Fruit fly (Drosophila melanogaster) whole organism, wandering third instar larva: Measurements from ENCODE around the gene Smg6.

Experiments used
- Abd-B ChIP-seq: fragments of >200 bp; optimal IDR thresholded peaks from 2 replicates; lab custom pipeline; 2017; ENCODE audit warnings: missing biosample characterization, missing genetic modification characterization
- CG32264 ChIP-seq: fragments of 200-800 bp; sonication (Bioruptor generic); optimal IDR thresholded peaks from 2 replicates; lab custom pipeline; 2016; ENCODE audit warnings: missing biosample characterization, missing genetic modification characterization
- CG9705 ChIP-seq: fragments of 200-800 bp; sonication (Bioruptor generic); optimal IDR thresholded peaks from 2 replicates; lab custom pipeline; 2018; ENCODE audit warnings: missing biosample characterization, mild to moderate bottlenecking, missing genetic modification characterization
- CrebA ChIP-seq: fragments of 200-800 bp; sonication (Bioruptor generic); optimal IDR thresholded peaks from 2 replicates; lab custom pipeline; 2016; ENCODE audit warnings: missing biosample characterization, mild to moderate bottlenecking, missing genetic modification characterization, borderline replicate concordance
- Dfd ChIP-seq: fragments of >200 bp; optimal IDR thresholded peaks from 2 replicates; lab custom pipeline; 2017; ENCODE audit warnings: missing biosample characterization, missing genetic modification characterization
- Dif ChIP-seq: fragments of 200-275, 200-300 bp; sonication (Bioruptor generic); optimal IDR thresholded peaks from 2 replicates; lab custom pipeline; 2018; ENCODE audit warnings: missing biosample characterization, missing genetic modification characterization; ENCODE audit not compliant: partially characterized antibody
- GATAd ChIP-seq: sonication (Bioruptor generic); optimal IDR thresholded peaks from 2 replicates; lab custom pipeline; 2016; ENCODE audit warnings: missing biosample characterization, missing genetic modification characterization
- HLH106 ChIP-seq: fragments of 200-800 bp; optimal IDR thresholded peaks from 3 replicates; lab custom pipeline; 2019; ENCODE audit warnings: missing biosample characterization, mild to moderate bottlenecking, missing genetic modification characterization, moderate library complexity
- Hnf4 ChIP-seq: fragments of 200-800 bp; sonication (Bioruptor generic); optimal IDR thresholded peaks from 2 replicates; lab custom pipeline; 2016; ENCODE audit warnings: missing biosample characterization, mild to moderate bottlenecking, missing genetic modification characterization
- Hr78 ChIP-seq: fragments of >200 bp; optimal IDR thresholded peaks from 2 replicates; lab custom pipeline; 2017; ENCODE audit warnings: missing biosample characterization, missing genetic modification characterization
- Hr83 ChIP-seq: fragments of 200-300 bp; sonication (Bioruptor generic); optimal IDR thresholded peaks from 2 replicates; lab custom pipeline; 2016; ENCODE audit warnings: missing biosample characterization, mild to moderate bottlenecking, missing genetic modification characterization, moderate library complexity; ENCODE audit not compliant: poor library complexity, severe bottlenecking
- Jra ChIP-seq: sonication (Bioruptor generic); optimal IDR thresholded peaks from 2 replicates; lab custom pipeline; 2016; ENCODE audit warnings: missing biosample characterization, missing genetic modification characterization
- Mio ChIP-seq: sonication (Bioruptor generic); optimal IDR thresholded peaks from 2 replicates; lab custom pipeline; 2016; ENCODE audit warnings: missing biosample characterization, missing genetic modification characterization
- Myc ChIP-seq: fragments of >200 bp; optimal IDR thresholded peaks from 2 replicates; lab custom pipeline; 2017
- N ChIP-seq: fragments of >200 bp; optimal IDR thresholded peaks from 2 replicates; lab custom pipeline; 2018; ENCODE audit warnings: missing biosample characterization, missing external identifiers, missing genetic modification characterization
- OdsH ChIP-seq: fragments of 200-800 bp; sonication (Bioruptor generic); optimal IDR thresholded peaks from 2 replicates; lab custom pipeline; 2016; ENCODE audit warnings: missing biosample characterization, mild to moderate bottlenecking, missing genetic modification characterization
- Rel ChIP-seq, 2 experiments: fragments of 200-800 bp; sonication (Bioruptor generic) in 1 of 2; optimal IDR thresholded peaks; 2 replicates in 1 of 2; 3 replicates in 1 of 2; lab custom pipeline; 2016 to 2019; ENCODE audit warnings: mild to moderate bottlenecking in 2 of 2, missing biosample characterization in 2 of 2, missing genetic modification characterization in 2 of 2, moderate library complexity in 1 of 2
- Sp1 ChIP-seq: fragments of 200-800 bp; sonication (Bioruptor generic); optimal IDR thresholded peaks from 3 replicates; lab custom pipeline; 2019; ENCODE audit warnings: missing biosample characterization, mild to moderate bottlenecking, missing genetic modification characterization, moderate library complexity
- Vsx2 ChIP-seq: fragments of 200-300, 225-300 bp; sonication (Bioruptor generic); optimal IDR thresholded peaks from 2 replicates; lab custom pipeline; 2018; ENCODE audit warnings: missing biosample characterization, missing genetic modification characterization; ENCODE audit not compliant: partially characterized antibody
- br ChIP-seq: fragments of 200-800 bp; sonication (Bioruptor generic); optimal IDR thresholded peaks from 2 replicates; lab custom pipeline; 2016; ENCODE audit warnings: missing biosample characterization, missing genetic modification characterization
- brk ChIP-seq: fragments of 200-800 bp; sonication (Bioruptor generic); optimal IDR thresholded peaks from 2 replicates; lab custom pipeline; 2016; ENCODE audit warnings: missing biosample characterization, mild to moderate bottlenecking, missing genetic modification characterization
- dl ChIP-seq, 2 experiments: fragments of 175-275, 200-275 bp in 1 of 2; fragments of 200-275 bp in 1 of 2; sonication (Bioruptor generic); optimal IDR thresholded peaks; lab custom pipeline; 2018; ENCODE audit warnings: mild to moderate bottlenecking in 2 of 2, missing biosample characterization in 2 of 2, missing genetic modification characterization in 2 of 2, moderate library complexity in 2 of 2; ENCODE audit not compliant: partially characterized antibody in 2 of 2, insufficient read depth in 1 of 2
- dmrt93B ChIP-seq: fragments of 200-800 bp; sonication (Bioruptor generic); optimal IDR thresholded peaks from 2 replicates; lab custom pipeline; 2018; ENCODE audit warnings: missing biosample characterization, mild to moderate bottlenecking, missing genetic modification characterization
- dsf ChIP-seq: sonication (Bioruptor generic); optimal IDR thresholded peaks from 2 replicates; lab custom pipeline; 2016; ENCODE audit warnings: missing biosample characterization, missing genetic modification characterization, borderline replicate concordance
- ey ChIP-seq: fragments of 200-800 bp; sonication (Bioruptor generic); optimal IDR thresholded peaks from 2 replicates; lab custom pipeline; 2016; ENCODE audit warnings: missing biosample characterization, missing genetic modification characterization
- foxo ChIP-seq, 2 experiments: fragments of 200-800 bp; sonication (Bioruptor generic); optimal IDR thresholded peaks; 2 replicates in 1 of 2; 3 replicates in 1 of 2; lab custom pipeline; 2016 to 2017; ENCODE audit warnings: missing biosample characterization in 2 of 2, missing genetic modification characterization in 2 of 2
- fru ChIP-seq: fragments of 200-800 bp; sonication (Bioruptor generic); optimal IDR thresholded peaks from 3 replicates; lab custom pipeline; 2016; ENCODE audit warnings: missing biosample characterization, mild to moderate bottlenecking, missing genetic modification characterization
- h ChIP-seq: fragments of 200-800 bp; sonication (Bioruptor generic); optimal IDR thresholded peaks from 3 replicates; lab custom pipeline; 2016; ENCODE audit warnings: missing biosample characterization, mild to moderate bottlenecking, missing genetic modification characterization
- jim ChIP-seq: fragments of 175-275, 200-325 bp; sonication (Bioruptor generic); optimal IDR thresholded peaks from 2 replicates; lab custom pipeline; 2016; ENCODE audit warnings: missing biosample characterization, mild to moderate bottlenecking, missing genetic modification characterization
- lola ChIP-seq: fragments of >200 bp; optimal IDR thresholded peaks from 2 replicates; lab custom pipeline; 2017; ENCODE audit warnings: missing biosample characterization, missing genetic modification characterization
- pan ChIP-seq: fragments of >200 bp; optimal IDR thresholded peaks from 2 replicates; lab custom pipeline; 2017
- psq ChIP-seq: fragments of 200-800 bp; sonication (Bioruptor generic); optimal IDR thresholded peaks from 3 replicates; lab custom pipeline; 2017; ENCODE audit warnings: missing biosample characterization, mild to moderate bottlenecking, missing genetic modification characterization, moderate library complexity
- rgr ChIP-seq: fragments of 200-800 bp; sonication (Bioruptor generic); optimal IDR thresholded peaks from 3 replicates; lab custom pipeline; 2016; ENCODE audit warnings: missing biosample characterization, mild to moderate bottlenecking, missing genetic modification characterization
- sage ChIP-seq: fragments of 200-800 bp; sonication (Bioruptor generic); optimal IDR thresholded peaks from 2 replicates; lab custom pipeline; 2016; ENCODE audit warnings: missing biosample characterization, mild to moderate bottlenecking, missing genetic modification characterization
- sv ChIP-seq: fragments of 200-800 bp; sonication (Bioruptor generic); optimal IDR thresholded peaks from 3 replicates; lab custom pipeline; 2016; ENCODE audit warnings: missing biosample characterization, missing genetic modification characterization
- tai ChIP-seq: sonication (Bioruptor generic); optimal IDR thresholded peaks from 2 replicates; lab custom pipeline; 2016; ENCODE audit warnings: missing biosample characterization, missing genetic modification characterization
- usp ChIP-seq: fragments of >200 bp; optimal IDR thresholded peaks from 2 replicates; lab custom pipeline; 2017; ENCODE audit warnings: missing biosample characterization, missing genetic modification characterization
- woc ChIP-seq: sonication (Bioruptor generic); optimal IDR thresholded peaks from 2 replicates; lab custom pipeline; 2016; ENCODE audit warnings: missing biosample characterization, mild to moderate bottlenecking, missing genetic modification characterization

Gene Smg6

DNA sequence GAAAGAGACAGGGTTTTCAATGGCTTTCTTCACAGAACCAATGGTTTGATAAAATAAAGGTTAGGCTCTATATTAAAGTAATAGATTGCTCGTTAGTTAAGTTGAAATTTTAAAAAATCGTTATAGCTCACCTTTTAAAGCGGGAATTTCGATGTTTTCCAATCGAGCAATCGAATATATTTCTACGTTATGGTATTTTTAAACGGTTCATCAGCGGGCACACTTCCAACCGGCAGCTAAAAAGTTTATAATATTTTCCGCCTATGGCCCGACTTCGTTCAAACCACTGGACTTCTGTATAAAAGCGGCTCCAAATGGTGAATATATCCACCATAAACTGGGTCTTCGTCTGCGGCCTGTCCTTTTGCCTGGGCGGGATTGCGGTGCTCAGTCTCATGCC lies 10.2 kb downstream of the Smg6 start, which contains the start of gene beta4GalT7:
beta4GalT7 (plus strand) TSS at position 201 of the 400 bp plus-strand sequence.
- TF ChIP-seq Vsx2 (GFP tag; lab: Kevin White, UChicago) (no peak), ey (no peak), fru (GFP tag; lab: Kevin White, UChicago) (no peak), usp (no peak), tai (GFP tag; lab: Kevin White, UChicago) (no peak), brk (GFP tag; lab: Kevin White, UChicago) (no peak), N (GFP tag; lab: Kevin White, UChicago) (no peak), woc (no peak), Dfd (no peak), GATAd (GFP tag; lab: Kevin White, UChicago) (no peak), Hr78 (GFP tag; lab: Kevin White, UChicago) (no peak), dl (GFP tag; optimal IDR thresholded peaks at IDR 0.05; lab: Kevin White, UChicago; ENCODE audit: insufficient read depth in 1 of 2, partially characterized antibody in 2 of 2) (no peak), br (GFP tag; lab: Kevin White, UChicago) (no peak), Jra (GFP tag; lab: Kevin White, UChicago) (no peak), HLH106 (tag; lab: Kevin White, UChicago) (no peak), Dif (no peak), jim (no peak), lola (GFP tag; lab: Kevin White, UChicago) (no peak), Mio (GFP tag; lab: Kevin White, UChicago) (no peak), CrebA (GFP tag; lab: Kevin White, UChicago) (no peak)
- TF ChIP-seq, all 38 proteins: peak for 0

DNA sequence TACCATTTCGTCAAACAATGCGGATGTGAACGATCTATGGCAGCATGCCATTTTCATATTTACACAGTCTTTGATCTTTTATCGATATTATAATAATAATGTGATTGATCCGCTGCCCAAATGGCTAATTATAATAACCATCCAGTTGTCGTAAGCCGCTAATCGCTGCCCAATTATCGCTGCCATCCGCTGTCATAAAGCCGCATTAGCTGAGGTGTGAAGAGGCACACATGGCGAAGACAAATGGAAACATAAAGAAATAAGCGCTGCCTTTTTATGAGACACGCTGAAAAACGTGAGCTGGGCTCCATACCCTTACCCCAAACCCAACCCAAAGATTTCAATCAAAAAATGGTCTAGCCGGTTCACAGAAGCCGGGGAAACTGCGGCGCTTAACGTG lies 21.2 kb downstream of the Smg6 start:
- TF ChIP-seq Dif, result no peak
- TF ChIP-seq Jra (GFP tag; lab: Kevin White, UChicago), result no peak
- TF ChIP-seq Dfd, result no peak
- TF ChIP-seq CG9705 (GFP tag; lab: Kevin White, UChicago), result no peak
- TF ChIP-seq usp, result no peak
- TF ChIP-seq tai (GFP tag; lab: Kevin White, UChicago), result no peak
- no peak for TF ChIP-seq CrebA (GFP tag; lab: Kevin White, UChicago)
- no peak for TF ChIP-seq br (GFP tag; lab: Kevin White, UChicago)
- no peak for TF ChIP-seq pan
- TF ChIP-seq sv, result no peak
- TF ChIP-seq jim, result no peak
- no peak for TF ChIP-seq CG32264 (GFP tag; lab: Kevin White, UChicago)
- TF ChIP-seq GATAd (GFP tag; lab: Kevin White, UChicago), result no peak
- TF ChIP-seq lola (GFP tag; lab: Kevin White, UChicago), result no peak
- TF ChIP-seq h (GFP tag; lab: Kevin White, UChicago), result no peak
- TF ChIP-seq ey, result no peak
- no peak for TF ChIP-seq psq (GFP tag; lab: Kevin White, UChicago)
- no peak for TF ChIP-seq Rel (GFP tag; optimal IDR thresholded peaks at IDR 0.05; lab: Kevin White, UChicago)
- TF ChIP-seq Rel (tag; optimal IDR thresholded peaks at IDR 0.05; lab: Kevin White, UChicago), result no peak
- TF ChIP-seq HLH106 (tag; lab: Kevin White, UChicago), result no peak
- TF ChIP-seq, all 38 proteins: peak for 0

DNA sequence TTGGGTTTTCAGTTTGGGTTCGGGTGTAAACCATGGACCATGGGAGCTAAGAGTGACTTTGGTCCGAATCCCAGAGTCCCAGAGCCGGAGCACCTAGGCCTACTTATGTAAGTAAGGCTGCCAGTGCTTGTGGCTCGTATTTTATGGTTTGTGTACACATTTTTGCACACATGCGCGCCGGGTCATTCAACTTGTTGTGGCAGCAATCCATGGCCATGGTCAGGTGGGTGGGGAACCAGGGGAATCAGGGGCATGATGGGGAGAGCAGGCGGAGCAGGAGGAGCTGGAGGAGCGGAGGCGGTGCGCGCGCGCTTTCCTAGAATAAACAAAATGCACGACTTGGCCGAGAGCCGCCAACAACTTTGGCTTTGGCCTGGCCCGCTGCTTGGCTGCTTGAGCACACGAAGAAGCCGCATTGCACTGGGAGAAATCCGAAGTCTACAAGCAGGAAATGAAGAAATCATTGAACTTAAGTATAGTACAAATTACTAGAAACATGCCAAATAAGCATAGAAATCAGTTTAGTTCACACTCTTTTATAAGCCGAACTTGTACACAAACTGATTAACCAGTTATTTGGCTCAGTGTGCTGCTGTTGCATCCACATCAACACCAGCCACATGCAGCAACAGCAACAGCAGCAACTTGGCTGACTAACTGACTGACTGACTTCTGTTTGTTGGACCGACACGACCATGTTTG lies 23.4 kb downstream of the Smg6 start:
- no peak for TF ChIP-seq N (GFP tag; lab: Kevin White, UChicago)
- peak; percentile 58 for TF ChIP-seq HLH106 (tag; lab: Kevin White, UChicago)
- TF ChIP-seq Vsx2 (GFP tag; lab: Kevin White, UChicago), result no peak
- TF ChIP-seq dsf (GFP tag; lab: Kevin White, UChicago), result no peak
- no peak for TF ChIP-seq Hr78 (GFP tag; lab: Kevin White, UChicago)
- no peak for TF ChIP-seq jim
- TF ChIP-seq GATAd (GFP tag; lab: Kevin White, UChicago), result no peak
- TF ChIP-seq Sp1, result peak; percentile 44
- TF ChIP-seq Rel (GFP tag; optimal IDR thresholded peaks at IDR 0.05; lab: Kevin White, UChicago), result no peak
- no peak for TF ChIP-seq Rel (tag; optimal IDR thresholded peaks at IDR 0.05; lab: Kevin White, UChicago)
- TF ChIP-seq woc, result peak; percentile 22
- TF ChIP-seq OdsH (GFP tag; lab: Kevin White, UChicago), result peak; percentile 22
- no peak for TF ChIP-seq CrebA (GFP tag; lab: Kevin White, UChicago)
- no peak for TF ChIP-seq lola (GFP tag; lab: Kevin White, UChicago)
- peak; percentile 18 for TF ChIP-seq ey
- no peak for TF ChIP-seq Myc (lab: Kevin White, UChicago)
- no peak for TF ChIP-seq sv
- TF ChIP-seq Hnf4 (GFP tag; lab: Kevin White, UChicago), result no peak
- no peak for TF ChIP-seq psq (GFP tag; lab: Kevin White, UChicago)
- TF ChIP-seq usp, result no peak
- no peak for TF ChIP-seq tai (GFP tag; lab: Kevin White, UChicago)
- no peak for TF ChIP-seq sage (GFP tag; lab: Kevin White, UChicago)
- TF ChIP-seq CG9705 (GFP tag; lab: Kevin White, UChicago), result no peak
- no peak for TF ChIP-seq pan
- TF ChIP-seq Abd-B (GFP tag; lab: Kevin White, UChicago), result no peak
- no peak for TF ChIP-seq CG32264 (GFP tag; lab: Kevin White, UChicago)
- TF ChIP-seq dl (GFP tag; optimal IDR thresholded peaks at IDR 0.05; lab: Kevin White, UChicago; ENCODE audit: insufficient read depth in 1 of 2, partially characterized antibody in 2 of 2), result no peak
- TF ChIP-seq Mio (GFP tag; lab: Kevin White, UChicago), result no peak
- TF ChIP-seq Jra (GFP tag; lab: Kevin White, UChicago), result no peak
- peak; percentile 59 for TF ChIP-seq h (GFP tag; lab: Kevin White, UChicago)
- no peak for TF ChIP-seq Dfd
- TF ChIP-seq Dif, result no peak
- peak; percentile 33 for TF ChIP-seq dmrt93B (GFP tag; lab: Kevin White, UChicago)
- peak; percentile 10 for TF ChIP-seq rgr (GFP tag; lab: Kevin White, UChicago)
- peak; percentile 42 for TF ChIP-seq br (GFP tag; lab: Kevin White, UChicago)
- peak in 1 of 2 experiments; percentile 58 for TF ChIP-seq foxo (GFP tag; optimal IDR thresholded peaks at IDR 0.05; lab: Kevin White, UChicago)
- TF ChIP-seq fru (GFP tag; lab: Kevin White, UChicago), result peak; percentile 51
- no peak for TF ChIP-seq Hr83
- no peak for TF ChIP-seq brk (GFP tag; lab: Kevin White, UChicago)
- TF ChIP-seq, all 38 proteins: peak for 11
